Worm (Caenorhabditis elegans): Measurements from ENCODE around the gene F26F12.2.

- no peak for TF ChIP-seq let-526 (GFP tag; IDR thresholded peaks at IDR 0.05)
- TF ChIP-seq lsy-27 (tag; optimal IDR thresholded peaks at IDR 0.05; ENCODE audit: borderline replicate concordance, insufficient read depth): no peak
- TF ChIP-seq snpc-4 (GFP tag; optimal IDR thresholded peaks at IDR 0.05): no peak
- TF ChIP-seq snpc-4 (tag; optimal IDR thresholded peaks at IDR 0.05): no peak
- TF ChIP-seq F49E8.2 (tag; optimal IDR thresholded peaks at IDR 0.05; ENCODE audit: insufficient read depth): no peak
- TF ChIP-seq rcor-1 (GFP tag; IDR thresholded peaks at IDR 0.05): no peak
- TF ChIP-seq efl-1 (GFP tag; optimal IDR thresholded peaks at IDR 0.05): no peak
- no peak for TF ChIP-seq nhr-27 (tag; optimal IDR thresholded peaks at IDR 0.05)
Measured at ce11 chrV:5846729-5847128, 8.3 kb upstream of the F26F12.2 start.
